Fruit fly (Drosophila melanogaster): Measurements from ENCODE around the gene santa-maria.

santa-maria gene

DNA sequence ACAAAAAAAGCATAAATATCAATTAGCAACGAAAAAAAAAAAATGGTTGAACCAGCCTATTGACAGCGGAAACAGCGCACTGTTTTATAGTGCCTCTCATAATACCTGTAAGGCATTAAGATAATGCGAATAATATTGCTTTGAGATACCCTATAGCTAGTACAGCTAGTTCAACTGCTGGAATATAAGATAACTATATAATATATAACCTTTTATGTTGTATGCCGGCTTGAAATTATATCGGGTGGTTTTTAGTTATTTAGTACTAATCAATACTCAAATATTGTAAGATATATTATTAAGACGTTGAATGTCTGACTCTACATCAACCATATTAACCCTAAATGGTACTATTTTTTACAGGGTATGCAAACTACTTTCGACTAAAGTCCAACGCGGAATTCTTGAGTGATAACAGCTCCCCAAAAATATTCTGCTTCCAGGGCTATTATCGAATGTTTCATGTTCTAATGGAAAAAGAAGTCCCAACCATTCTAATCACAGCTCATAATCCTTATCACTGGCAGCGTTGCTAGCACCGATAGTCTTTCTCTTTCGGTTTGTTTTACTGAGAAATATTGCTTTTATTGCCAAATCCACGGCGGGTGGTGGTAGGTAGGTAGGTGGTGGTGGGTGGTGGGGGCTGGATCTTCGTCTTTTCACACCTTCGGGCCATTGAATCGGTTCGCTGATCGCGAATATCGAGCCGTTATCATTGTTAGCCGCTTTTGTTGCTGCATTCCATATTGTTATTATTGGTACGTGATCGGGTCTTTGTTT, 16.9 kb downstream of the santa-maria start (continued):
- TF ChIP-seq nau (GFP tag; optimal IDR thresholded peaks at IDR 0.05), result peak; percentile 41
- peak in 1 of 2 experiments; percentile 61 for TF ChIP-seq Eip74EF (GFP tag; optimal IDR thresholded peaks at IDR 0.05)
- no peak for TF ChIP-seq slou (GFP tag; optimal IDR thresholded peaks at IDR 0.05)
- TF ChIP-seq Gug (GFP tag; IDR thresholded peaks at IDR 0.05), result peak; percentile 38; the same call in 3 of the 4 replicates
- no peak for TF ChIP-seq Elba2 (GFP tag; optimal IDR thresholded peaks at IDR 0.05)
- 0 out of 2 replicates have a peak, but pooled peaks have one; percentile 41 for TF ChIP-seq ro (GFP tag; IDR thresholded peaks at IDR 0.05)
- TF ChIP-seq lola (GFP tag; optimal IDR thresholded peaks at IDR 0.05), result peak in 1 of 3 experiments; percentile 32
- TF ChIP-seq B-H2 (GFP tag; optimal IDR thresholded peaks at IDR 0.05), result peak; percentile 78
- TF ChIP-seq Hr78 (GFP tag; optimal IDR thresholded peaks at IDR 0.05), result peak in 1 of 2 experiments; percentile 60
- TF ChIP-seq cad (GFP tag; optimal IDR thresholded peaks at IDR 0.05), result no peak
- TF ChIP-seq pho (GFP tag; optimal IDR thresholded peaks at IDR 0.05), result peak; percentile 51
- TF ChIP-seq otp (GFP tag; IDR thresholded peaks at IDR 0.05), result peak; percentile 44; the same call in 1 of the 3 replicates
- TF ChIP-seq CG9876 (GFP tag; optimal IDR thresholded peaks at IDR 0.05), result no peak
- peak; percentile 69 for TF ChIP-seq CG17361 (GFP tag; IDR thresholded peaks at IDR 0.05)
- TF ChIP-seq Oli (tag; optimal IDR thresholded peaks at IDR 0.05), result peak; percentile 77
- peak; percentile 30 for TF ChIP-seq NK7.1 (GFP tag; optimal IDR thresholded peaks at IDR 0.05)
- TF ChIP-seq C15 (GFP tag; IDR thresholded peaks at IDR 0.05), result peak; percentile 75; the same call in 2 of the 3 replicates
- TF ChIP-seq cato (GFP tag; optimal IDR thresholded peaks at IDR 0.05; ENCODE audit: borderline replicate concordance), result no peak
- peak; percentile 13; the same call in 1 of the 2 replicates for TF ChIP-seq sens-2 (GFP tag; IDR thresholded peaks at IDR 0.05)
- peak; percentile 24; the same call in 1 of the 3 replicates for TF ChIP-seq CG6175 (GFP tag; IDR thresholded peaks at IDR 0.05)
- no peak for TF ChIP-seq pan (optimal IDR thresholded peaks at IDR 0.05)
- TF ChIP-seq pan (GFP tag; optimal IDR thresholded peaks at IDR 0.05 in 1 of 2, IDR thresholded peaks at IDR 0.05 in 1 of 2), result peak in 1 of 2 experiments; percentile 84
- TF ChIP-seq dimm (GFP tag; IDR thresholded peaks at IDR 0.05), result no peak
- peak; percentile 46 for TF ChIP-seq mam (GFP tag; optimal IDR thresholded peaks at IDR 0.05)
- TF ChIP-seq Atf6 (GFP tag; IDR thresholded peaks at IDR 0.05), result peak; percentile 95
- peak; percentile 58 for TF ChIP-seq tap (tag; optimal IDR thresholded peaks at IDR 0.05)
- peak; percentile 59 for TF ChIP-seq wor (GFP tag; IDR thresholded peaks at IDR 0.05)
- TF ChIP-seq rib (GFP tag; IDR thresholded peaks at IDR 0.05), result peak; percentile 88
- no peak for TF ChIP-seq Bgb (GFP tag; IDR thresholded peaks at IDR 0.05; ENCODE audit: partially characterized antibody)
- TF ChIP-seq Awh (GFP tag; IDR thresholded peaks at IDR 0.05), result 0 out of 2 replicates have a peak, but pooled peaks have one; percentile 35
- TF ChIP-seq Camta (GFP tag; optimal IDR thresholded peaks at IDR 0.05), result no peak
- TF ChIP-seq CG11560 (tag; IDR thresholded peaks at IDR 0.05), result peak; percentile 56; the same call in 2 of the 3 replicates
- peak; percentile 59 for TF ChIP-seq Xbp1 (GFP tag; optimal IDR thresholded peaks at IDR 0.05)
- peak; percentile 84 for TF ChIP-seq CoRest (tag; optimal IDR thresholded peaks at IDR 0.05)
- peak; percentile 44 for TF ChIP-seq CG18262 (tag; optimal IDR thresholded peaks at IDR 0.05)
- TF ChIP-seq zen2 (GFP tag; IDR thresholded peaks at IDR 0.05; ENCODE audit: partially characterized antibody), result no peak
- peak; percentile 60 for TF ChIP-seq CG10267 (tag; optimal IDR thresholded peaks at IDR 0.05)
- TF ChIP-seq CG11456 (GFP tag; IDR thresholded peaks at IDR 0.05), result peak; percentile 90
- peak; percentile 88 for TF ChIP-seq seq (GFP tag; IDR thresholded peaks at IDR 0.05)
- TF ChIP-seq Ada2b (GFP tag; IDR thresholded peaks at IDR 0.05), result peak; percentile 72
- TF ChIP-seq eyg (GFP tag; optimal IDR thresholded peaks at IDR 0.05), result no peak
- peak; percentile 36; the same call in 1 of the 2 replicates for TF ChIP-seq CG8765 (GFP tag; IDR thresholded peaks at IDR 0.05)
- peak; percentile 83 for TF ChIP-seq Poxn (GFP tag; IDR thresholded peaks at IDR 0.05)
- peak; percentile 85 for TF ChIP-seq HLH3B (GFP tag; IDR thresholded peaks at IDR 0.05)
- peak; percentile 86 for TF ChIP-seq lab (GFP tag; optimal IDR thresholded peaks at IDR 0.05)
- TF ChIP-seq hth (optimal IDR thresholded peaks at IDR 0.05), result no peak
- TF ChIP-seq CG13775 (GFP tag; optimal IDR thresholded peaks at IDR 0.05), result peak; percentile 68
- TF ChIP-seq Hr51 (GFP tag; optimal IDR thresholded peaks at IDR 0.05), result peak; percentile 48 to 84
- TF ChIP-seq CG16863 (GFP tag; optimal IDR thresholded peaks at IDR 0.05), result peak; percentile 1
